Worm (Caenorhabditis elegans) whole organism, late embryonic: Measurements from ENCODE around the gene nhr-17.

Source experiments
- F13H6.1 ChIP-seq: sonication (generic microtip); optimal IDR thresholded peaks from 2 replicates; lab custom pipeline; 2016; ENCODE audit warnings: missing genetic modification characterization, missing compliant biosample characterization
- gmeb-2 ChIP-seq: sonication (generic microtip); optimal IDR thresholded peaks from 2 replicates; lab custom pipeline; 2016; ENCODE audit warnings: missing genetic modification characterization, inconsistent platforms, missing compliant biosample characterization
- hlh-30 ChIP-seq: sonication (generic microtip); optimal IDR thresholded peaks from 2 replicates; lab custom pipeline; 2017; ENCODE audit warnings: antibody characterized with exemption, missing genetic modification characterization, missing compliant biosample characterization; ENCODE audit not compliant: insufficient read depth
- lim-6 ChIP-seq: sonication (generic microtip); optimal IDR thresholded peaks from 2 replicates; lab custom pipeline; 2016; ENCODE audit warnings: missing genetic modification characterization, missing compliant biosample characterization
- syd-9 ChIP-seq: sonication (generic microtip); optimal IDR thresholded peaks from 2 replicates; lab custom pipeline; 2016; ENCODE audit warnings: mild to moderate bottlenecking, missing genetic modification characterization, moderate library complexity, missing compliant biosample characterization
- tbx-2 ChIP-seq: sonication (generic microtip); optimal IDR thresholded peaks from 2 replicates; lab custom pipeline; 2016; ENCODE audit warnings: missing genetic modification characterization, missing compliant biosample characterization
- unc-86 ChIP-seq: sonication (generic microtip); optimal IDR thresholded peaks from 2 replicates; lab custom pipeline; 2016; ENCODE audit warnings: missing genetic modification characterization, missing compliant biosample characterization

- TF ChIP-seq lim-6 (tag; lab: Kevin White, UChicago) = no peak
- no peak for TF ChIP-seq syd-9 (tag; lab: Kevin White, UChicago)
- TF ChIP-seq tbx-2 (tag; lab: Kevin White, UChicago) = no peak
- no peak for TF ChIP-seq unc-86
- TF ChIP-seq hlh-30 = no peak
- no peak for TF ChIP-seq F13H6.1 (tag; lab: Kevin White, UChicago)
- no peak for TF ChIP-seq gmeb-2 (tag; lab: Kevin White, UChicago)
These were observed 4.5 kb downstream of the nhr-17 start for ce11 chrX:12663114-12663513.
